Worm (Caenorhabditis elegans) whole organism, L4 larva: ENCODE measurements around the gene F22F7.7.

ENCODE experiments used
- F26F4.8 ChIP-seq: fragments of 200-800 bp; sonication (Bioruptor generic); conservative IDR thresholded peaks from 2 replicates; pipeline ENCODE4 v1.3.6; 2022; ENCODE audit warnings: missing genetic modification characterization, missing compliant biosample characterization
- ZK546.5 ChIP-seq, 2 experiments: sonication (generic microtip); optimal IDR thresholded peaks; 2 replicates each; lab custom pipeline; 2017; ENCODE audit warnings: missing biosample characterization in 2 of 2, missing genetic modification characterization in 2 of 2
- aly-2 ChIP-seq: sonication (generic microtip); optimal IDR thresholded peaks from 2 replicates; lab custom pipeline; 2018; ENCODE audit warnings: missing biosample characterization, missing genetic modification characterization
- attf-4 ChIP-seq: sonication (generic microtip); optimal IDR thresholded peaks from 3 replicates; lab custom pipeline; 2017; ENCODE audit warnings: missing biosample characterization, missing genetic modification characterization
- ces-1 ChIP-seq: fragments of 150-350 bp; sonication (generic microtip); optimal IDR thresholded peaks from 4 replicates; lab custom pipeline; 2014; ENCODE audit warnings: missing biosample characterization, missing genetic modification reagents, missing genetic modification characterization
- dmd-9 ChIP-seq: fragments of 200-800 bp; sonication (Bioruptor generic); IDR thresholded peaks from 2 replicates; pipeline ENCODE4 v1.3.6; 2022; ENCODE audit warnings: missing genetic modification reagents, missing genetic modification characterization, missing compliant biosample characterization
- dpl-1 ChIP-seq: fragments of 150-350 bp; optimal IDR thresholded peaks from 2 replicates; lab custom pipeline; 2014; ENCODE audit warnings: missing biosample characterization, missing genetic modification reagents, missing genetic modification characterization
- egl-43 ChIP-seq: fragments of 200-800 bp; sonication (Bioruptor generic); IDR thresholded peaks from 2 replicates; pipeline ENCODE4 v1.3.6; 2022; ENCODE audit warnings: missing genetic modification reagents, missing genetic modification characterization, missing compliant biosample characterization
- pqm-1 ChIP-seq: sonication (generic microtip); optimal IDR thresholded peaks from 2 replicates; lab custom pipeline; 2017; ENCODE audit warnings: missing biosample characterization, missing genetic modification characterization
- snpc-4 ChIP-seq: fragments of 150-350 bp; optimal IDR thresholded peaks from 2 replicates; lab custom pipeline; 2014; ENCODE audit warnings: missing biosample characterization, missing genetic modification characterization
- unc-39 ChIP-seq: sonication (generic microtip); optimal IDR thresholded peaks from 2 replicates; lab custom pipeline; 2017; ENCODE audit warnings: missing biosample characterization, missing genetic modification characterization
- unc-62 ChIP-seq, 3 experiments: fragments of 150-350 bp in 1 of 3; sonication (generic microtip); optimal IDR thresholded peaks in 2 of 3; peaks in 1 of 3; 1 replicate in 1 of 3; 2 replicates in 2 of 3; lab custom pipeline; 2014 to 2017; ENCODE audit warnings: missing biosample characterization in 3 of 3, missing genetic modification characterization in 3 of 3, missing genetic modification reagents in 3 of 3, missing genotype in 1 of 3

DNA sequence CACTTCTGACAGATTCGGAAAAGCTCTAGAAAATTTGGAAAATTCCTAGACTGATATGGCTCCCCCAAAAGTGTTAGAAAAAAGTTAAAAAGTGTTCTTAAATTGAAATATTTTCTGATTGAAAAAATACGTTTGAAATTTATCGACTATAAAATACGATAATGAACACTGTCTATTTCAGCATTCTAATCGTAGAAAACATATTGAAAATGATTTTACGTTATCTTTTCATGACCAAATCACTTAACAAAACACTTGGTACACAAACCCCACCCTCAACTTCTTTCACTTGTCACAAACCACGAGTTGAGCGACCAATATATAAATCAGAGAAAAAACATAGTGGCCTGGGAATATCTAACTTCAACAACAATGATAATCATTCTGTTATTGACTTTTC is 39.4 kb upstream of the F22F7.7 start, which contains the start of gene cyp-33C1:
- TF ChIP-seq unc-39 (tag; lab: Kevin White, UChicago) = no peak
- TF ChIP-seq unc-62 (GFP tag; optimal IDR thresholded peaks at IDR 0.05 in 1 of 2; lab: Kevin White, UChicago) = no peak
- TF ChIP-seq unc-62 (tag; optimal IDR thresholded peaks at IDR 0.05; lab: Kevin White, UChicago) = no peak
- TF ChIP-seq dpl-1 (GFP tag; lab: Kevin White, UChicago) = no peak
- no peak for TF ChIP-seq pqm-1
- no peak for TF ChIP-seq aly-2 (tag; lab: Kevin White, UChicago)
- TF ChIP-seq F26F4.8 (GFP tag; lab: Robert Waterston, UW) = no peak
- no peak for TF ChIP-seq dmd-9
- no peak for TF ChIP-seq egl-43 (GFP tag; lab: Robert Waterston, UW)
- TF ChIP-seq ZK546.5 (tag; optimal IDR thresholded peaks at IDR 0.05; lab: Kevin White, UChicago) = no peak
- TF ChIP-seq snpc-4 (tag; lab: Kevin White, UChicago) = no peak
- no peak for TF ChIP-seq ces-1 (GFP tag; lab: Kevin White, UChicago)
- TF ChIP-seq attf-4 (tag; lab: Kevin White, UChicago) = no peak
